Worm (Caenorhabditis elegans) whole organism, L1 larva: ENCODE data around the gene F53F4.11.

Experiments used
- C04F5.9 ChIP-seq: sonication (generic microtip); optimal IDR thresholded peaks from 2 replicates; lab custom pipeline; 2016; ENCODE audit warnings: missing genetic modification characterization, missing compliant biosample characterization
- C34B4.2 ChIP-seq: sonication (generic microtip); optimal IDR thresholded peaks from 2 replicates; lab custom pipeline; 2017; ENCODE audit warnings: mild to moderate bottlenecking, missing genetic modification characterization, missing compliant biosample characterization
- F16B12.6 ChIP-seq: fragments of 150-350 bp; optimal IDR thresholded peaks from 2 replicates; lab custom pipeline; 2014; ENCODE audit warnings: missing biosample characterization, missing genetic modification characterization
- Y116A8C.19 ChIP-seq: sonication (generic microtip); optimal IDR thresholded peaks from 2 replicates; lab custom pipeline; 2016; ENCODE audit warnings: missing compliant biosample characterization, missing genetic modification characterization, borderline replicate concordance
- aly-2 ChIP-seq: fragments of 150-350 bp; optimal IDR thresholded peaks from 2 replicates; lab custom pipeline; 2014; ENCODE audit warnings: missing biosample characterization, missing genetic modification characterization
- ceh-63 ChIP-seq: fragments of 200-800 bp; sonication (Bioruptor generic); optimal IDR thresholded peaks from 2 replicates; lab custom pipeline; 2018; ENCODE audit warnings: mild to moderate bottlenecking, missing genetic modification characterization, missing compliant biosample characterization
- ceh-8 ChIP-seq: fragments of 200-800 bp; sonication (Bioruptor generic); optimal IDR thresholded peaks from 2 replicates; lab custom pipeline; 2018; ENCODE audit warnings: mild to moderate bottlenecking, missing genetic modification characterization, moderate library complexity, missing compliant biosample characterization
- ceh-82 ChIP-seq, 3 experiments: fragments of 150-350 bp in 1 of 3; sonication (generic microtip) in 2 of 3; optimal IDR thresholded peaks; 2 replicates each; lab custom pipeline; 2014 to 2017; ENCODE audit warnings: missing biosample characterization in 3 of 3, missing genetic modification characterization in 3 of 3
- ceh-88 ChIP-seq: fragments of 200-800 bp; sonication (Bioruptor generic); IDR thresholded peaks from 2 replicates; pipeline ENCODE4 v1.3.6; 2022; ENCODE audit warnings: missing genetic modification characterization, missing compliant biosample characterization
- ceh-90 ChIP-seq: sonication (generic microtip); optimal IDR thresholded peaks from 2 replicates; lab custom pipeline; 2016; ENCODE audit warnings: missing genetic modification characterization, missing compliant biosample characterization
- dsc-1 ChIP-seq: sonication (generic microtip); optimal IDR thresholded peaks from 2 replicates; lab custom pipeline; 2016; ENCODE audit warnings: mild to moderate bottlenecking, missing genetic modification characterization, missing compliant biosample characterization
- egl-13 ChIP-seq: sonication (generic microtip); optimal IDR thresholded peaks from 2 replicates; lab custom pipeline; 2016; ENCODE audit warnings: missing genotype, missing genetic modification reagents, missing genetic modification characterization, missing compliant biosample characterization
- egl-27 ChIP-seq, 2 experiments: fragments of 150-350 bp in 1 of 2; sonication (generic microtip); optimal IDR thresholded peaks; 3 replicates each; lab custom pipeline; 2017 to 2018; ENCODE audit warnings: missing biosample characterization in 2 of 2, missing genetic modification characterization in 2 of 2, missing genetic modification reagents in 2 of 2
- elt-2 ChIP-seq: sonication (generic microtip); optimal IDR thresholded peaks from 2 replicates; lab custom pipeline; 2016; ENCODE audit warnings: missing genetic modification characterization, mild to moderate bottlenecking, inconsistent platforms, missing compliant biosample characterization, missing genetic modification reagents
- elt-3 ChIP-seq, 6 experiments: fragments of 150-350 bp in 1 of 6; sonication (generic microtip); optimal IDR thresholded peaks; 2 replicates each; lab custom pipeline; 2017 to 2018; ENCODE audit warnings: missing biosample characterization in 6 of 6, missing genetic modification characterization in 6 of 6, inconsistent platforms in 1 of 6
- ets-5 ChIP-seq: fragments of 200-800 bp; sonication (Bioruptor generic); IDR thresholded peaks from 2 replicates; pipeline ENCODE4 v1.3.6; 2022; ENCODE audit warnings: missing genetic modification characterization, missing compliant biosample characterization
- fkh-10 ChIP-seq: sonication (generic microtip); optimal IDR thresholded peaks from 2 replicates; lab custom pipeline; 2017; ENCODE audit warnings: missing biosample characterization, missing genetic modification reagents, missing genetic modification characterization
- hlh-17 ChIP-seq: fragments of 200-800 bp; sonication (Bioruptor generic); optimal IDR thresholded peaks from 2 replicates; lab custom pipeline; 2018; ENCODE audit warnings: missing genetic modification characterization, mild to moderate bottlenecking, missing compliant biosample characterization, moderate library complexity, borderline replicate concordance
- hpl-2 ChIP-seq: fragments of 150-350 bp; optimal IDR thresholded peaks from 2 replicates; lab custom pipeline; 2014; ENCODE audit warnings: missing biosample characterization, missing genetic modification reagents, missing genetic modification characterization
- irx-1 ChIP-seq: sonication (generic microtip); optimal IDR thresholded peaks from 2 replicates; lab custom pipeline; 2016; ENCODE audit warnings: missing genetic modification characterization, missing compliant biosample characterization
- isw-1 ChIP-seq: fragments of 200-800 bp; sonication (Bioruptor generic); IDR thresholded peaks from 2 replicates; pipeline ENCODE4 v1.3.6; 2022; ENCODE audit warnings: missing genetic modification characterization, missing compliant biosample characterization
- lin-13 ChIP-seq: fragments of 150-350 bp; optimal IDR thresholded peaks from 2 replicates; lab custom pipeline; 2014; ENCODE audit warnings: missing biosample characterization, missing genetic modification reagents, missing genetic modification characterization
- lin-14 ChIP-seq: fragments of 200-800 bp; sonication (Bioruptor generic); optimal IDR thresholded peaks from 2 replicates; lab custom pipeline; 2018; ENCODE audit warnings: mild to moderate bottlenecking, missing genetic modification characterization, moderate library complexity, missing compliant biosample characterization
- lin-35 ChIP-seq, 2 experiments: fragments of 150-350 bp; optimal IDR thresholded peaks; 2 replicates each; lab custom pipeline; 2014; ENCODE audit warnings: missing biosample characterization in 2 of 2, missing genetic modification characterization in 2 of 2, missing genetic modification reagents in 2 of 2
- lin-39 ChIP-seq: fragments of 150-350 bp; optimal IDR thresholded peaks from 2 replicates; lab custom pipeline; 2014; ENCODE audit warnings: missing biosample characterization, missing genetic modification reagents, missing genetic modification characterization
- lsy-2 ChIP-seq, 2 experiments: fragments of 150-350 bp; optimal IDR thresholded peaks; 2 replicates each; lab custom pipeline; 2014; ENCODE audit warnings: missing biosample characterization in 2 of 2, missing genetic modification characterization in 2 of 2
- mef-2 ChIP-seq: fragments of 150-350 bp; optimal IDR thresholded peaks from 2 replicates; lab custom pipeline; 2014; ENCODE audit warnings: missing biosample characterization, missing genetic modification characterization
- mep-1 ChIP-seq: fragments of 150-350 bp; optimal IDR thresholded peaks from 2 replicates; lab custom pipeline; 2014; ENCODE audit warnings: missing biosample characterization, missing genetic modification characterization
- nhr-11 ChIP-seq: fragments of 150-350 bp; optimal IDR thresholded peaks from 2 replicates; lab custom pipeline; 2014; ENCODE audit warnings: missing biosample characterization, missing genetic modification characterization
- nhr-19 ChIP-seq: fragments of 200-800 bp; sonication (Bioruptor generic); conservative IDR thresholded peaks from 2 replicates; pipeline ENCODE4 v1.3.6; 2022; ENCODE audit warnings: missing genetic modification characterization, missing compliant biosample characterization
- nhr-20 ChIP-seq: sonication (generic microtip); optimal IDR thresholded peaks from 2 replicates; lab custom pipeline; 2016; ENCODE audit warnings: mild to moderate bottlenecking, missing genetic modification characterization, missing compliant biosample characterization
- nhr-28 ChIP-seq: fragments of 150-350 bp; optimal IDR thresholded peaks from 2 replicates; lab custom pipeline; 2014; ENCODE audit warnings: missing biosample characterization, missing genetic modification characterization
- nhr-47 ChIP-seq: sonication (generic microtip); optimal IDR thresholded peaks from 2 replicates; lab custom pipeline; 2016; ENCODE audit warnings: mild to moderate bottlenecking, missing genetic modification characterization, moderate library complexity, missing compliant biosample characterization
- nhr-71 ChIP-seq: sonication (generic microtip); optimal IDR thresholded peaks from 2 replicates; lab custom pipeline; 2016; ENCODE audit warnings: mild to moderate bottlenecking, missing genetic modification characterization, moderate library complexity, missing compliant biosample characterization
- nhr-76 ChIP-seq: sonication (generic microtip); optimal IDR thresholded peaks from 2 replicates; lab custom pipeline; 2017; ENCODE audit warnings: missing biosample characterization, missing genetic modification characterization
- nhr-77 ChIP-seq: fragments of 150-350 bp; optimal IDR thresholded peaks from 2 replicates; lab custom pipeline; 2014; ENCODE audit warnings: missing biosample characterization, missing genetic modification characterization
- nhr-85 ChIP-seq: sonication (generic microtip); peaks from one replicate; lab custom pipeline; 2016; ENCODE audit warnings: missing genetic modification characterization, inconsistent platforms, missing compliant biosample characterization
- pag-3 ChIP-seq: sonication (generic microtip); optimal IDR thresholded peaks from 2 replicates; lab custom pipeline; 2017; ENCODE audit warnings: missing genetic modification characterization, mild to moderate bottlenecking, missing compliant biosample characterization, antibody characterized with exemption, borderline replicate concordance; ENCODE audit not compliant: insufficient read depth
- pax-3 ChIP-seq: fragments of 200-800 bp; sonication (Bioruptor generic); optimal IDR thresholded peaks from 2 replicates; lab custom pipeline; 2018; ENCODE audit warnings: mild to moderate bottlenecking, missing genetic modification characterization, moderate library complexity, missing compliant biosample characterization
- pqm-1 ChIP-seq: sonication (generic microtip); optimal IDR thresholded peaks from 3 replicates; lab custom pipeline; 2017; ENCODE audit warnings: missing biosample characterization, missing genetic modification characterization
- rnt-1 ChIP-seq: sonication (generic microtip); optimal IDR thresholded peaks from 2 replicates; lab custom pipeline; 2016; ENCODE audit warnings: mild to moderate bottlenecking, missing genetic modification characterization, moderate library complexity, missing compliant biosample characterization
- skn-1 ChIP-seq: fragments of 150-350 bp; optimal IDR thresholded peaks from 2 replicates; lab custom pipeline; 2014; ENCODE audit warnings: missing biosample characterization, missing genetic modification characterization
- snpc-4 ChIP-seq: fragments of 150-350 bp; optimal IDR thresholded peaks from 2 replicates; lab custom pipeline; 2014; ENCODE audit warnings: missing biosample characterization, missing genetic modification characterization
- snu-23 ChIP-seq: sonication (generic microtip); optimal IDR thresholded peaks from 2 replicates; lab custom pipeline; 2016; ENCODE audit warnings: missing genetic modification characterization, missing compliant biosample characterization
- sox-4 ChIP-seq: sonication (generic microtip); optimal IDR thresholded peaks from 2 replicates; lab custom pipeline; 2016; ENCODE audit warnings: missing genetic modification characterization, missing compliant biosample characterization
- sptf-1 ChIP-seq: fragments of 150-350 bp; optimal IDR thresholded peaks from 2 replicates; lab custom pipeline; 2014; ENCODE audit warnings: missing biosample characterization, missing genetic modification characterization
- tbx-2 ChIP-seq: sonication (generic microtip); optimal IDR thresholded peaks from 2 replicates; lab custom pipeline; 2016; ENCODE audit warnings: missing genetic modification characterization, missing compliant biosample characterization
- tlp-1 ChIP-seq: fragments of 150-350 bp; optimal IDR thresholded peaks from 2 replicates; lab custom pipeline; 2014; ENCODE audit warnings: missing biosample characterization, missing genetic modification characterization
- unc-62 ChIP-seq: fragments of 150-350 bp; optimal IDR thresholded peaks from 2 replicates; lab custom pipeline; 2014; ENCODE audit warnings: missing biosample characterization, missing genetic modification reagents, missing genetic modification characterization
- unc-86 ChIP-seq: sonication (generic microtip); optimal IDR thresholded peaks from 2 replicates; lab custom pipeline; 2016; ENCODE audit warnings: missing genetic modification characterization, missing compliant biosample characterization
- unc-98 ChIP-seq: fragments of 200-800 bp; sonication (Bioruptor generic); IDR thresholded peaks from 2 replicates; pipeline ENCODE4 v1.3.6; 2022; ENCODE audit warnings: missing genetic modification characterization, missing compliant biosample characterization
- zag-1 ChIP-seq: fragments of 150-350 bp; optimal IDR thresholded peaks from 2 replicates; lab custom pipeline; 2014; ENCODE audit warnings: missing biosample characterization, missing genetic modification characterization
- zip-4 ChIP-seq: fragments of 200-800 bp; sonication (Bioruptor generic); optimal IDR thresholded peaks from 2 replicates; lab custom pipeline; 2018; ENCODE audit warnings: mild to moderate bottlenecking, missing genetic modification characterization, moderate library complexity, missing compliant biosample characterization
- ztf-4 ChIP-seq: fragments of 150-350 bp; optimal IDR thresholded peaks from 2 replicates; lab custom pipeline; 2014; ENCODE audit warnings: missing biosample characterization, missing genetic modification characterization

The F53F4.11 gene

DNA sequence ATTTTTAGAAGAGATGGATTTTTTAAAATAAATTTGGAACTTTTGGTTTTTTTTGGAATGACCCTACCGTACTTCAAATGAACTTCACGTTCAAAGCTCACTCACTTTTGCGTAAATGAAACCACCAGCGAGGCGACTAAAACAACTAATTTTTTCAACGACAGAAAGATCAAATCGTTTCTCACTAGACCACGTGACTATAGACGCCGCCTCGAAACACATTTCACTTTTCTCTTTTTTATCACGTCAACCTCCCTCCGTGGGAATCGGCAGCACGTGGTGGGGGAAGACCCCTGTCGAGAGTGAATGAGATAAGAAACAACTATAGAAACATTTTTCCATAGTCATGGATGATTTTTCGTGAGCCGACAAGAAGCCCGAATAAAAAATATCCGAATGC, 33.0 kb upstream of the F53F4.11 start:
- TF ChIP-seq hlh-17 (no peak), nhr-85 (tag; lab: Kevin White, UChicago) (peak; percentile 98), elt-3 (tag; optimal IDR thresholded peaks at IDR 0.05; lab: Kevin White, UChicago) (peak in 4 of 6 experiments; percentile 32 to 84 (median 74)), F16B12.6 (tag; lab: Kevin White, UChicago) (no peak), lin-39 (no peak), zip-4 (GFP tag; lab: Kevin White, UChicago) (no peak), ceh-90 (no peak), lsy-2 (tag; optimal IDR thresholded peaks at IDR 0.05; lab: Kevin White, UChicago) (peak; percentile 64 to 74), fkh-10 (no peak), lin-13 (GFP tag; lab: Kevin White, UChicago) (peak; percentile 79), pag-3 (peak; percentile 62), lin-14 (peak; percentile 98), pqm-1 (no peak), elt-2 (peak; percentile 91), irx-1 (tag; lab: Kevin White, UChicago) (peak; percentile 40), rnt-1 (tag; lab: Kevin White, UChicago) (peak; percentile 82), nhr-47 (tag; lab: Kevin White, UChicago) (peak; percentile 76), skn-1 (no peak), tlp-1 (no peak), sptf-1 (tag; lab: Kevin White, UChicago) (no peak), sox-4 (tag; lab: Kevin White, UChicago) (no peak), dsc-1 (peak; percentile 65), tbx-2 (tag; lab: Kevin White, UChicago) (peak; percentile 77), hpl-2 (GFP tag; lab: Kevin White, UChicago) (peak; percentile 39), nhr-11 (tag; lab: Kevin White, UChicago) (no peak), nhr-76 (tag; lab: Kevin White, UChicago) (no peak), snu-23 (GFP tag; lab: Kevin White, UChicago) (peak; percentile 91), nhr-20 (peak; percentile 97), nhr-77 (tag; lab: Kevin White, UChicago) (no peak), nhr-28 (no peak), ztf-4 (tag; lab: Kevin White, UChicago) (peak; percentile 84), egl-27 (tag; optimal IDR thresholded peaks at IDR 0.05; lab: Kevin White, UChicago) (no peak), C04F5.9 (tag; lab: Kevin White, UChicago) (no peak), aly-2 (no peak), unc-62 (GFP tag; lab: Kevin White, UChicago) (no peak), lin-35 (GFP tag; optimal IDR thresholded peaks at IDR 0.05; lab: Kevin White, UChicago) (peak; percentile 57 to 83), zag-1 (tag; lab: Kevin White, UChicago) (no peak), ceh-63 (GFP tag; lab: Kevin White, UChicago) (no peak), snpc-4 (tag; lab: Kevin White, UChicago) (peak; percentile 56), isw-1 (GFP tag; lab: Robert Waterston, UW) (no peak), ceh-8 (GFP tag; lab: Kevin White, UChicago) (no peak), nhr-71 (tag; lab: Kevin White, UChicago) (peak; percentile 97), ceh-88 (GFP tag; lab: Robert Waterston, UW) (peak; percentile 58; the same call in 1 of the 2 replicates), egl-13 (tag; lab: Kevin White, UChicago) (no peak), nhr-19 (GFP tag; lab: Robert Waterston, UW) (peak; percentile 89), Y116A8C.19 (tag; lab: Kevin White, UChicago) (no peak), mef-2 (tag; lab: Kevin White, UChicago) (peak; percentile 11), mep-1 (tag; lab: Kevin White, UChicago) (peak; percentile 82), unc-98 (GFP tag; lab: Robert Waterston, UW) (no peak), ets-5 (GFP tag; lab: Robert Waterston, UW) (no peak), C34B4.2 (tag; lab: Kevin White, UChicago) (no peak), unc-86 (tag; lab: Kevin White, UChicago) (no peak), pax-3 (peak; percentile 14), ceh-82 (tag; optimal IDR thresholded peaks at IDR 0.05; lab: Kevin White, UChicago) (peak in 1 of 3 experiments; percentile 8)
